Worm (Caenorhabditis elegans) whole organism, L3 larva: ENCODE data around the gene Y43F8B.3.

Experiments
- ceh-82 ChIP-seq: fragments of 150-350 bp; optimal IDR thresholded peaks from 2 replicates; lab custom pipeline; 2014; ENCODE audit warnings: missing biosample characterization, missing genetic modification characterization
- elt-3 ChIP-seq, 3 experiments: fragments of 150-350 bp in 1 of 3; sonication (generic microtip) in 2 of 3; optimal IDR thresholded peaks; 2 replicates in 2 of 3; 4 replicates in 1 of 3; lab custom pipeline; 2014 to 2017; ENCODE audit warnings: missing biosample characterization in 3 of 3, missing genetic modification characterization in 3 of 3

ce11 chrV:19531034-19531433 lies 28.1 kb downstream of the Y43F8B.3 start:
- no peak for TF ChIP-seq elt-3 (tag; optimal IDR thresholded peaks at IDR 0.05; lab: Kevin White, UChicago)
- no peak for TF ChIP-seq ceh-82 (tag; lab: Kevin White, UChicago)
